Comparison of ENCODE assay signal across 1 fruit fly cellular context in genomic region chr3R:29876733-29877193, dm6.
TF ChIP-seq lines count a peak whose summit lies in the region.

TSS of gene CG31038 (plus strand) at chr3R:29877059.

TF ChIP-seq in whole organism, embryonic, 481 proteins besides CTCF, POLR2A, EP300 and RAD21 (continued from another document and continues in another):
- TF ChIP-seq prd (optimal IDR thresholded peaks at IDR 0.05; lab: Kevin White, UChicago) (no peak), prd (GFP tag; IDR thresholded peaks at IDR 0.05; lab: Robert Waterston, UW) (no peak; the same call in 2 of the 3 replicates), CG3838 (GFP tag; optimal IDR thresholded peaks at IDR 0.05; lab: Kevin White, UChicago) (no peak), sd (tag; optimal IDR thresholded peaks at IDR 0.05; lab: Kevin White, UChicago) (no peak), CG8359 (GFP tag; optimal IDR thresholded peaks at IDR 0.05; lab: Kevin White, UChicago; ENCODE audit: borderline replicate concordance) (no peak), CG10209 (GFP tag; optimal IDR thresholded peaks at IDR 0.05; lab: Kevin White, UChicago) (no peak), CG17328 (GFP tag; IDR thresholded peaks at IDR 0.05; lab: Robert Waterston, UW) (peak; percentile 27; the same call in 1 of the 2 replicates), Doc3 (GFP tag; IDR thresholded peaks at IDR 0.05; lab: Robert Waterston, UW; ENCODE audit: partially characterized antibody) (no peak), CG17912 (GFP tag; optimal IDR thresholded peaks at IDR 0.05; lab: Kevin White, UChicago) (no peak), Dip3 (GFP tag; optimal IDR thresholded peaks at IDR 0.05; lab: Kevin White, UChicago) (no peak), unpg (GFP tag; optimal IDR thresholded peaks at IDR 0.05; lab: Kevin White, UChicago) (no peak), fd3F (GFP tag; optimal IDR thresholded peaks at IDR 0.05; lab: Kevin White, UChicago) (no peak), BEAF-32 (GFP tag; optimal IDR thresholded peaks at IDR 0.05; lab: Kevin White, UChicago) (peak; percentile 13), psq (GFP tag; optimal IDR thresholded peaks at IDR 0.05; lab: Kevin White, UChicago) (no peak), Sry-β (GFP tag; optimal IDR thresholded peaks at IDR 0.05; lab: Kevin White, UChicago) (no peak), knrl (GFP tag; IDR thresholded peaks at IDR 0.05; lab: Robert Waterston, UW; ENCODE audit: partially characterized antibody) (no peak), tll (GFP tag; optimal IDR thresholded peaks at IDR 0.05; lab: Kevin White, UChicago) (peak in 1 of 2 experiments; percentile 25), CG1792 (GFP tag; optimal IDR thresholded peaks at IDR 0.05; lab: Kevin White, UChicago) (no peak), p53 (GFP tag; optimal IDR thresholded peaks at IDR 0.05; lab: Kevin White, UChicago) (no peak), dmrt11E (tag; optimal IDR thresholded peaks at IDR 0.05; lab: Kevin White, UChicago) (no peak), CG10147 (GFP tag; optimal IDR thresholded peaks at IDR 0.05; lab: Kevin White, UChicago) (no peak), CkIIα-i1 (GFP tag; IDR thresholded peaks at IDR 0.05; lab: Robert Waterston, UW) (no peak), bcd (GFP tag; optimal IDR thresholded peaks at IDR 0.05; lab: Kevin White, UChicago) (no peak), Sox102F (GFP tag; optimal IDR thresholded peaks at IDR 0.05; lab: Kevin White, UChicago) (peak; percentile 10), Dad (GFP tag; optimal IDR thresholded peaks at IDR 0.05; lab: Kevin White, UChicago) (no peak), CG7556 (GFP tag; optimal IDR thresholded peaks at IDR 0.05; lab: Kevin White, UChicago) (no peak), CG15073 (GFP tag; optimal IDR thresholded peaks at IDR 0.05; lab: Kevin White, UChicago) (no peak), nau (GFP tag; optimal IDR thresholded peaks at IDR 0.05; lab: Kevin White, UChicago) (no peak), eve (GFP tag; optimal IDR thresholded peaks at IDR 0.05; lab: Kevin White, UChicago) (no peak), da (GFP tag; optimal IDR thresholded peaks at IDR 0.05; lab: Kevin White, UChicago) (no peak), CG11696 (GFP tag; IDR thresholded peaks at IDR 0.05; lab: Robert Waterston, UW) (no peak), B-H2 (GFP tag; optimal IDR thresholded peaks at IDR 0.05; lab: Kevin White, UChicago) (no peak), CG4854 (GFP tag; optimal IDR thresholded peaks at IDR 0.05; lab: Kevin White, UChicago) (no peak), Dip2 (GFP tag; IDR thresholded peaks at IDR 0.05; lab: Robert Waterston, UW) (no peak), CG6654 (GFP tag; optimal IDR thresholded peaks at IDR 0.05; lab: Kevin White, UChicago) (no peak), CG18764 (GFP tag; optimal IDR thresholded peaks at IDR 0.05; lab: Kevin White, UChicago) (no peak), CG6854 (GFP tag; optimal IDR thresholded peaks at IDR 0.05; lab: Kevin White, UChicago) (no peak), Trl (optimal IDR thresholded peaks at IDR 0.05; lab: Kevin White, UChicago) (peak; percentile 53 to 79), Trl (GFP tag; optimal IDR thresholded peaks at IDR 0.05; lab: Kevin White, UChicago) (peak; percentile 23), btn (GFP tag; optimal IDR thresholded peaks at IDR 0.05; lab: Kevin White, UChicago) (no peak), CG13123 (GFP tag; optimal IDR thresholded peaks at IDR 0.05; lab: Kevin White, UChicago) (no peak), CG18476 (GFP tag; optimal IDR thresholded peaks at IDR 0.05; lab: Kevin White, UChicago) (no peak), toy (GFP tag; IDR thresholded peaks at IDR 0.05; lab: Robert Waterston, UW) (no peak), CG17568 (GFP tag; optimal IDR thresholded peaks at IDR 0.05; lab: Kevin White, UChicago) (no peak), CG12071 (GFP tag; optimal IDR thresholded peaks at IDR 0.05; lab: Kevin White, UChicago) (peak; percentile 38), Dbx (GFP tag; IDR thresholded peaks at IDR 0.05; lab: Robert Waterston, UW) (peak; percentile 47; the same call in 1 of the 3 replicates), CG6175 (GFP tag; IDR thresholded peaks at IDR 0.05; lab: Robert Waterston, UW) (no peak), CG15601 (tag; optimal IDR thresholded peaks at IDR 0.05; lab: Kevin White, UChicago) (peak; percentile 80), HLH54F (GFP tag; optimal IDR thresholded peaks at IDR 0.05; lab: Kevin White, UChicago) (no peak), klu (GFP tag; IDR thresholded peaks at IDR 0.05; lab: Robert Waterston, UW) (no peak), trem (tag; optimal IDR thresholded peaks at IDR 0.05; lab: Kevin White, UChicago) (no peak), Sin3A (optimal IDR thresholded peaks at IDR 0.05; lab: Kevin White, UChicago) (no peak), HLH3B (GFP tag; IDR thresholded peaks at IDR 0.05; lab: Robert Waterston, UW) (no peak), CG10979 (tag; optimal IDR thresholded peaks at IDR 0.05; lab: Kevin White, UChicago) (no peak), CG11085 (GFP tag; IDR thresholded peaks at IDR 0.05; lab: Robert Waterston, UW) (no peak), HHEX (GFP tag; optimal IDR thresholded peaks at IDR 0.05; lab: Kevin White, UChicago) (no peak), CG9817 (tag; optimal IDR thresholded peaks at IDR 0.05; lab: Kevin White, UChicago) (no peak), CG7786 (GFP tag; optimal IDR thresholded peaks at IDR 0.05; lab: Kevin White, UChicago) (no peak), CG12155 (GFP tag; optimal IDR thresholded peaks at IDR 0.05; lab: Kevin White, UChicago) (no peak), CG12299 (tag; optimal IDR thresholded peaks at IDR 0.05; lab: Kevin White, UChicago) (no peak), disco-r (GFP tag; optimal IDR thresholded peaks at IDR 0.05; lab: Kevin White, UChicago) (no peak), stwl (tag; optimal IDR thresholded peaks at IDR 0.05; lab: Kevin White, UChicago) (peak; percentile 13), dysf (GFP tag; IDR thresholded peaks at IDR 0.05; lab: Robert Waterston, UW) (no peak), Scr (GFP tag; IDR thresholded peaks at IDR 0.05; lab: Robert Waterston, UW; ENCODE audit: partially characterized antibody) (peak; percentile 48), CG17361 (GFP tag; IDR thresholded peaks at IDR 0.05; lab: Robert Waterston, UW) (no peak), CG11560 (tag; IDR thresholded peaks at IDR 0.05; lab: Robert Waterston, UW) (no peak), CG7839 (tag; optimal IDR thresholded peaks at IDR 0.05; lab: Kevin White, UChicago) (no peak), bsh (GFP tag; optimal IDR thresholded peaks at IDR 0.05; lab: Kevin White, UChicago) (no peak), unc-4 (GFP tag; IDR thresholded peaks at IDR 0.05; lab: Robert Waterston, UW; ENCODE audit: partially characterized antibody) (peak; percentile 40; the same call in 1 of the 2 replicates), Nf-YB (GFP tag; optimal IDR thresholded peaks at IDR 0.05; lab: Kevin White, UChicago) (no peak), CG3163 (GFP tag; optimal IDR thresholded peaks at IDR 0.05; lab: Kevin White, UChicago) (peak; percentile 79), sug (tag; optimal IDR thresholded peaks at IDR 0.05; lab: Kevin White, UChicago) (no peak), Ets97D (GFP tag; optimal IDR thresholded peaks at IDR 0.05; lab: Kevin White, UChicago) (no peak), yki (optimal IDR thresholded peaks at IDR 0.05; lab: Kevin White, UChicago) (peak; percentile 67), trh (GFP tag; optimal IDR thresholded peaks at IDR 0.05; lab: Kevin White, UChicago) (no peak), CG9932 (GFP tag; IDR thresholded peaks at IDR 0.05; lab: Robert Waterston, UW) (no peak), NFAT (GFP tag; IDR thresholded peaks at IDR 0.05; lab: Robert Waterston, UW) (peak; percentile 40; the same call in 1 of the 2 replicates), pzg (GFP tag; optimal IDR thresholded peaks at IDR 0.05; lab: Kevin White, UChicago) (no peak), Xbp1 (GFP tag; optimal IDR thresholded peaks at IDR 0.05; lab: Kevin White, UChicago) (no peak), CG14710 (tag; optimal IDR thresholded peaks at IDR 0.05; lab: Kevin White, UChicago) (no peak), CG30403 (GFP tag; optimal IDR thresholded peaks at IDR 0.05; lab: Kevin White, UChicago) (peak; percentile 7), CG17186 (GFP tag; optimal IDR thresholded peaks at IDR 0.05; lab: Kevin White, UChicago) (no peak), chif (GFP tag; optimal IDR thresholded peaks at IDR 0.05; lab: Kevin White, UChicago) (no peak), pita (GFP tag; optimal IDR thresholded peaks at IDR 0.05; lab: Kevin White, UChicago) (no peak), ham (GFP tag; IDR thresholded peaks at IDR 0.05; lab: Robert Waterston, UW) (no peak), zfh2 (GFP tag; optimal IDR thresholded peaks at IDR 0.05; lab: Kevin White, UChicago) (no peak), CG4404 (GFP tag; IDR thresholded peaks at IDR 0.05; lab: Robert Waterston, UW) (no peak), CG3995 (GFP tag; optimal IDR thresholded peaks at IDR 0.05; lab: Kevin White, UChicago) (no peak), CG8765 (GFP tag; IDR thresholded peaks at IDR 0.05; lab: Robert Waterston, UW) (peak; percentile 37; the same call in 1 of the 2 replicates), CG12769 (tag; optimal IDR thresholded peaks at IDR 0.05; lab: Kevin White, UChicago) (peak; percentile 37), BtbVII (GFP tag; optimal IDR thresholded peaks at IDR 0.05; lab: Kevin White, UChicago) (no peak), CG13775 (GFP tag; optimal IDR thresholded peaks at IDR 0.05; lab: Kevin White, UChicago) (no peak), CG5245 (GFP tag; optimal IDR thresholded peaks at IDR 0.05; lab: Kevin White, UChicago) (no peak), schlank (tag; optimal IDR thresholded peaks at IDR 0.05; lab: Kevin White, UChicago) (no peak), Tbp (GFP tag; optimal IDR thresholded peaks at IDR 0.05; lab: Kevin White, UChicago) (no peak), onecut (GFP tag; IDR thresholded peaks at IDR 0.05; lab: Robert Waterston, UW) (no peak; the same call in 1 of the 2 replicates), maf-S (GFP tag; optimal IDR thresholded peaks at IDR 0.05; lab: Kevin White, UChicago) (no peak), cwo (GFP tag; optimal IDR thresholded peaks at IDR 0.05; lab: Kevin White, UChicago) (no peak), C15 (GFP tag; IDR thresholded peaks at IDR 0.05; lab: Robert Waterston, UW) (no peak), CHES-1-like (GFP tag; optimal IDR thresholded peaks at IDR 0.05; lab: Kevin White, UChicago) (no peak), CG11398 (GFP tag; optimal IDR thresholded peaks at IDR 0.05; lab: Kevin White, UChicago) (no peak), CG30431 (GFP tag; optimal IDR thresholded peaks at IDR 0.05; lab: Kevin White, UChicago) (no peak), zen (tag; optimal IDR thresholded peaks at IDR 0.05; lab: Kevin White, UChicago) (no peak), Doc2 (GFP tag; IDR thresholded peaks at IDR 0.05; lab: Robert Waterston, UW) (no peak), CG2678 (tag; optimal IDR thresholded peaks at IDR 0.05; lab: Kevin White, UChicago) (peak; percentile 10), twi (tag; optimal IDR thresholded peaks at IDR 0.05; lab: Kevin White, UChicago) (no peak), CG12744 (GFP tag; optimal IDR thresholded peaks at IDR 0.05; lab: Kevin White, UChicago) (no peak), eyg (GFP tag; optimal IDR thresholded peaks at IDR 0.05; lab: Kevin White, UChicago) (no peak), B-H1 (GFP tag; IDR thresholded peaks at IDR 0.05; lab: Robert Waterston, UW) (no peak; the same call in 2 of the 3 replicates), GATAe (GFP tag; conservative IDR thresholded peaks at IDR 0.05; lab: Robert Waterston, UW) (no peak), MTF-1 (GFP tag; optimal IDR thresholded peaks at IDR 0.05; lab: Kevin White, UChicago; ENCODE audit: borderline replicate concordance) (peak; percentile 40), CG8944 (GFP tag; optimal IDR thresholded peaks at IDR 0.05; lab: Kevin White, UChicago) (no peak), Nf-YC (tag; optimal IDR thresholded peaks at IDR 0.05; lab: Kevin White, UChicago) (no peak), CG3065 (GFP tag; optimal IDR thresholded peaks at IDR 0.05; lab: Kevin White, UChicago) (no peak), Mes4 (GFP tag; optimal IDR thresholded peaks at IDR 0.05; lab: Kevin White, UChicago) (no peak), pnt (GFP tag; optimal IDR thresholded peaks at IDR 0.05; lab: Kevin White, UChicago) (no peak), CG32767 (GFP tag; IDR thresholded peaks at IDR 0.05; lab: Robert Waterston, UW) (peak; percentile 47), sr (GFP tag; IDR thresholded peaks at IDR 0.05; lab: Robert Waterston, UW) (no peak), CG6272 (GFP tag; IDR thresholded peaks at IDR 0.05; lab: Robert Waterston, UW) (no peak), hkb (optimal IDR thresholded peaks at IDR 0.05; lab: Kevin White, UChicago) (no peak), hkb (GFP tag; IDR thresholded peaks at IDR 0.05; lab: Robert Waterston, UW) (no peak), Atf6 (GFP tag; IDR thresholded peaks at IDR 0.05; lab: Robert Waterston, UW) (no peak), CG12942 (GFP tag; optimal IDR thresholded peaks at IDR 0.05; lab: Kevin White, UChicago) (no peak), ap (GFP tag; IDR thresholded peaks at IDR 0.05; lab: Robert Waterston, UW) (no peak), fd102C (GFP tag; optimal IDR thresholded peaks at IDR 0.05; lab: Kevin White, UChicago) (no peak), phol (tag; optimal IDR thresholded peaks at IDR 0.05; lab: Kevin White, UChicago) (no peak), sens-2 (GFP tag; IDR thresholded peaks at IDR 0.05; lab: Robert Waterston, UW) (peak; percentile 41; the same call in 1 of the 2 replicates), CG2889 (GFP tag; IDR thresholded peaks at IDR 0.05; lab: Robert Waterston, UW) (no peak), Taf1 (GFP tag; IDR thresholded peaks at IDR 0.05; lab: Robert Waterston, UW) (no peak), CG17385 (GFP tag; optimal IDR thresholded peaks at IDR 0.05; lab: Kevin White, UChicago) (peak; percentile 14), dpn (GFP tag; optimal IDR thresholded peaks at IDR 0.05; lab: Kevin White, UChicago) (peak in 1 of 2 experiments; percentile 20), dm (GFP tag; optimal IDR thresholded peaks at IDR 0.05; lab: Kevin White, UChicago) (no peak), CG9797 (GFP tag; optimal IDR thresholded peaks at IDR 0.05; lab: Kevin White, UChicago) (no peak), E2f2 (GFP tag; IDR thresholded peaks at IDR 0.05; lab: Robert Waterston, UW) (no peak), bbx (GFP tag; IDR thresholded peaks at IDR 0.05; lab: Robert Waterston, UW; ENCODE audit: partially characterized antibody) (peak; percentile 69), tna (GFP tag; IDR thresholded peaks at IDR 0.05; lab: Robert Waterston, UW; ENCODE audit: partially characterized antibody) (peak; percentile 50; the same call in 1 of the 2 replicates), slou (GFP tag; optimal IDR thresholded peaks at IDR 0.05; lab: Kevin White, UChicago) (no peak)
